Worm (Caenorhabditis elegans): ENCODE results near the gene sru-36.

ce11 chrV:9805161-9805560, 36.3 kb upstream of the sru-36 start, which contains the start of gene sru-37:
- TF ChIP-seq fos-1 (tag; optimal IDR thresholded peaks at IDR 0.05) (no peak), ZK546.5 (tag; optimal IDR thresholded peaks at IDR 0.05) (no peak), egl-27 (tag; optimal IDR thresholded peaks at IDR 0.05) (no peak), blmp-1 (tag; optimal IDR thresholded peaks at IDR 0.05; ENCODE audit: insufficient read depth) (no peak), gmeb-1 (tag; optimal IDR thresholded peaks at IDR 0.05) (no peak), unc-62 (GFP tag; optimal IDR thresholded peaks at IDR 0.05) (no peak), nhr-12 (tag; optimal IDR thresholded peaks at IDR 0.05) (no peak), elt-3 (tag; optimal IDR thresholded peaks at IDR 0.05) (no peak), zag-1 (tag; optimal IDR thresholded peaks at IDR 0.05) (no peak), ama-1 (optimal IDR thresholded peaks at IDR 0.05) (no peak), mab-5 (tag; optimal IDR thresholded peaks at IDR 0.05) (no peak), lin-11 (tag; optimal IDR thresholded peaks at IDR 0.05) (no peak), nhr-23 (tag; optimal IDR thresholded peaks at IDR 0.05) (no peak), unc-55 (GFP tag; optimal IDR thresholded peaks at IDR 0.05) (no peak)

Data from whole organism, L2 larva.